Fruit fly (Drosophila melanogaster): Measurements from ENCODE around the gene CG14570.

Gene CG14570

dm6 chr3L:21769515-21769914 is 39.3 kb upstream of the CG14570 start, which contains the start of gene CG7370:
CG7370 (plus strand) TSS chr3L:21769815.
- TF ChIP-seq dpn (GFP tag; optimal IDR thresholded peaks at IDR 0.05) (no peak), chinmo (GFP tag; IDR thresholded peaks at IDR 0.05; ENCODE audit: partially characterized antibody) (peak; percentile 10; the same call in 1 of the 4 replicates), CG11504 (tag; optimal IDR thresholded peaks at IDR 0.05) (peak; percentile 74), CG11560 (tag; IDR thresholded peaks at IDR 0.05) (no peak), prd (optimal IDR thresholded peaks at IDR 0.05) (no peak), prd (GFP tag; IDR thresholded peaks at IDR 0.05) (no peak), Stat92E (GFP tag; optimal IDR thresholded peaks at IDR 0.05) (no peak), CG17612 (GFP tag; IDR thresholded peaks at IDR 0.05) (no peak), nerfin-1 (tag; optimal IDR thresholded peaks at IDR 0.05) (peak; percentile 15), CG32772 (GFP tag; IDR thresholded peaks at IDR 0.05) (no peak), sens (GFP tag) (peak; percentile 59), CG9932 (GFP tag; IDR thresholded peaks at IDR 0.05) (no peak), gem (tag; optimal IDR thresholded peaks at IDR 0.05) (no peak), fd102C (GFP tag; optimal IDR thresholded peaks at IDR 0.05) (no peak), gsb-n (tag; optimal IDR thresholded peaks at IDR 0.05) (no peak), br (optimal IDR thresholded peaks at IDR 0.05) (no peak), ab (GFP tag; optimal IDR thresholded peaks at IDR 0.05) (no peak), Ets97D (GFP tag; optimal IDR thresholded peaks at IDR 0.05) (no peak), gro (GFP tag; optimal IDR thresholded peaks at IDR 0.05) (no peak), HLH54F (GFP tag; optimal IDR thresholded peaks at IDR 0.05) (no peak), sqz (GFP tag; optimal IDR thresholded peaks at IDR 0.05) (no peak), oc (tag; optimal IDR thresholded peaks at IDR 0.05) (no peak), luna (GFP tag; optimal IDR thresholded peaks at IDR 0.05) (no peak), abd-A (tag; optimal IDR thresholded peaks at IDR 0.05) (peak; percentile 4), crol (GFP tag; IDR thresholded peaks at IDR 0.05) (peak; percentile 42; the same call in 1 of the 2 replicates), org-1 (GFP tag; optimal IDR thresholded peaks at IDR 0.05) (no peak), onecut (GFP tag; IDR thresholded peaks at IDR 0.05) (no peak), lbe (GFP tag; optimal IDR thresholded peaks at IDR 0.05) (no peak), pho (GFP tag; optimal IDR thresholded peaks at IDR 0.05) (no peak), otp (GFP tag; IDR thresholded peaks at IDR 0.05) (no peak), Deaf1 (tag; optimal IDR thresholded peaks at IDR 0.05) (no peak), MESR4 (GFP tag; optimal IDR thresholded peaks at IDR 0.05) (no peak), lov (optimal IDR thresholded peaks at IDR 0.05) (no peak), lov (GFP tag; IDR thresholded peaks at IDR 0.05) (no peak), MBD-R2 (GFP tag; IDR thresholded peaks at IDR 0.05) (no peak), Scr (GFP tag; IDR thresholded peaks at IDR 0.05; ENCODE audit: partially characterized antibody) (0 out of 2 replicates have a peak, but pooled peaks have one; percentile 29), ERR (GFP tag; optimal IDR thresholded peaks at IDR 0.05) (no peak), ssp (GFP tag; IDR thresholded peaks at IDR 0.05) (no peak), CG18619 (GFP tag; optimal IDR thresholded peaks at IDR 0.05) (no peak), vfl (GFP tag; optimal IDR thresholded peaks at IDR 0.05) (no peak), Fer2 (tag; optimal IDR thresholded peaks at IDR 0.05) (no peak), CG7987 (GFP tag; optimal IDR thresholded peaks at IDR 0.05) (no peak), Dref (GFP tag; IDR thresholded peaks at IDR 0.05) (no peak), cad (GFP tag; optimal IDR thresholded peaks at IDR 0.05) (no peak), CG12659 (GFP tag; optimal IDR thresholded peaks at IDR 0.05) (no peak), CG16863 (GFP tag; optimal IDR thresholded peaks at IDR 0.05) (no peak), NK7.1 (GFP tag; optimal IDR thresholded peaks at IDR 0.05) (no peak), trh (GFP tag; optimal IDR thresholded peaks at IDR 0.05) (no peak), CG18599 (GFP tag; optimal IDR thresholded peaks at IDR 0.05) (no peak), PHDP (tag; optimal IDR thresholded peaks at IDR 0.05) (no peak), sisA (GFP tag; IDR thresholded peaks at IDR 0.05) (no peak), lola (GFP tag; optimal IDR thresholded peaks at IDR 0.05) (no peak), CG4617 (GFP tag; optimal IDR thresholded peaks at IDR 0.05; ENCODE audit: borderline replicate concordance) (no peak)
